Fruit fly (Drosophila melanogaster) whole organism, embryonic: ENCODE measurements around the gene Ubi-p63E.

Experiments used
- CG12104 ChIP-seq: fragments of 200-800 bp; sonication (Bioruptor generic); optimal IDR thresholded peaks from 3 replicates; lab custom pipeline; 2016; ENCODE audit warnings: missing biosample characterization, missing genetic modification characterization
- CG2889 ChIP-seq: fragments of 200-800 bp; sonication (Bioruptor generic); IDR thresholded peaks from 3 replicates; pipeline ENCODE4 v1.3.6; 2022; ENCODE audit warnings: missing biosample characterization, missing genetic modification characterization
- en ChIP-seq: fragments of 200-800 bp; sonication (Bioruptor generic); optimal IDR thresholded peaks from 2 replicates; lab custom pipeline; 2016; ENCODE audit warnings: missing biosample characterization, missing genetic modification characterization
- ranshi ChIP-seq: fragments of 200-800 bp; sonication (Bioruptor generic); IDR thresholded peaks from 2 replicates; pipeline ENCODE4 v1.3.6; 2022; ENCODE audit warnings: missing biosample characterization, missing genetic modification characterization

DNA sequence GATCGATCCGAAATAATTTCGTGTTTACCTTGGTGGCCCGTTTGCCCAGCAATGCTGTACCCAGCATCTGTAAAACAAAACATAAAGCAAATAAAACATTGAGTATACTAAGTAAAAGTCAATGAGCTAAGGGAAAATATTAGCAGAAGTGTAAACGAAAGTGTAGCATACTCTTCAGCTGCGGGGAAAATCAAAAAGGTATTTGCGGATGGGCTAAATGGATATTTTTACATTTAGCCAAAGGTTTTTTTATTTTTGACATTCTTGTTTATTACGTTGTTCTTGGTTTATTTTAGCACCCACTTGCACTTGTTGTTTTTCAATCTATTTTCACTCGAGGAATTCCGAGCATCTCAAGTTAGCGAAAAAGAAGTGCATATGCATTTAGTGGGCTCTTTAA is 27.9 kb upstream of the Ubi-p63E start:
- TF ChIP-seq CG12104 (GFP tag; lab: Kevin White, UChicago) (no peak), CG2889 (GFP tag; lab: Robert Waterston, UW) (no peak), en (GFP tag; lab: Kevin White, UChicago) (no peak), ranshi (no peak)
